Fruit fly (Drosophila melanogaster) whole organism, embryonic: ENCODE data around the gene CG7275.

Experiments
- ATbp ChIP-seq: fragments of 200-800 bp; sonication (Bioruptor generic); optimal IDR thresholded peaks from 2 replicates; lab custom pipeline; 2017; ENCODE audit warnings: missing biosample characterization, mild to moderate bottlenecking, missing genetic modification characterization, missing genetic modification reagents
- BEAF-32 ChIP-seq: fragments of 200-800 bp; sonication (Bioruptor generic); optimal IDR thresholded peaks from 3 replicates; lab custom pipeline; 2017; ENCODE audit warnings: missing biosample characterization, missing genetic modification characterization, mild to moderate bottlenecking, moderate library complexity, missing genetic modification reagents
- C15 ChIP-seq: fragments of 200-800 bp; sonication (Bioruptor generic); IDR thresholded peaks from 3 replicates; pipeline ENCODE4 v1.3.6; 2022; ENCODE audit warnings: missing biosample characterization, missing genetic modification characterization
- CG10321 ChIP-seq: fragments of 200-800 bp; sonication (Bioruptor generic); IDR thresholded peaks from 2 replicates; pipeline ENCODE4 v1.3.6; 2022; ENCODE audit warnings: missing biosample characterization, missing genetic modification characterization
- CG10959 ChIP-seq: fragments of 200-800 bp; sonication (Bioruptor generic); IDR thresholded peaks from 2 replicates; pipeline ENCODE4 v1.3.6; 2022; ENCODE audit warnings: missing biosample characterization, missing genetic modification characterization
- CG17359 ChIP-seq: fragments of 200-800 bp; sonication (Bioruptor generic); optimal IDR thresholded peaks from 3 replicates; lab custom pipeline; 2018; ENCODE audit warnings: missing biosample characterization, mild to moderate bottlenecking, missing genetic modification characterization, moderate library complexity
- CG18599 ChIP-seq: fragments of 200-800 bp; sonication (Bioruptor generic); optimal IDR thresholded peaks from 3 replicates; lab custom pipeline; 2017; ENCODE audit warnings: missing biosample characterization, missing genetic modification characterization, mild to moderate bottlenecking, moderate library complexity, missing genetic modification reagents
- CG2120 ChIP-seq: fragments of 200-800 bp; sonication (Bioruptor generic); optimal IDR thresholded peaks from 3 replicates; lab custom pipeline; 2016; ENCODE audit warnings: missing biosample characterization, missing genetic modification characterization
- CG2199 ChIP-seq: fragments of 200-800 bp; sonication (Bioruptor generic); IDR thresholded peaks from 3 replicates; pipeline ENCODE4 v1.3.6; 2022; ENCODE audit warnings: missing biosample characterization, missing genetic modification characterization
- CG2678 ChIP-seq: fragments of 200-800 bp; sonication (Bioruptor generic); optimal IDR thresholded peaks from 3 replicates; lab custom pipeline; 2019; ENCODE audit warnings: missing biosample characterization, mild to moderate bottlenecking, missing genetic modification characterization, moderate library complexity
- CG3281 ChIP-seq: fragments of 200-800 bp; sonication (Bioruptor generic); optimal IDR thresholded peaks from 3 replicates; lab custom pipeline; 2017; ENCODE audit warnings: missing biosample characterization, mild to moderate bottlenecking, missing genetic modification characterization
- CG34422 ChIP-seq: fragments of 200-800 bp; sonication (Bioruptor generic); IDR thresholded peaks from 3 replicates; pipeline ENCODE4 v1.3.6; 2022; ENCODE audit warnings: missing biosample characterization, missing genetic modification characterization
- CG4424 ChIP-seq: fragments of 200-800 bp; sonication (Bioruptor generic); optimal IDR thresholded peaks from 3 replicates; lab custom pipeline; 2016; ENCODE audit warnings: missing biosample characterization, missing genetic modification characterization
- CG4617 ChIP-seq: fragments of 200-800 bp; sonication (Bioruptor generic); optimal IDR thresholded peaks from 3 replicates; lab custom pipeline; 2016; ENCODE audit warnings: missing biosample characterization, missing genetic modification characterization, borderline replicate concordance
- CG4730 ChIP-seq: fragments of 200-800 bp; sonication (Bioruptor generic); IDR thresholded peaks from 2 replicates; pipeline ENCODE4 v1.3.6; 2022; ENCODE audit warnings: missing biosample characterization, missing genetic modification characterization
- CG6854 ChIP-seq: fragments of 200-800 bp; sonication (Bioruptor generic); optimal IDR thresholded peaks from 3 replicates; lab custom pipeline; 2017; ENCODE audit warnings: missing biosample characterization, mild to moderate bottlenecking, missing genetic modification characterization
- CG7271 ChIP-seq: fragments of 200-800 bp; sonication (Bioruptor generic); optimal IDR thresholded peaks from 2 replicates; lab custom pipeline; 2018; ENCODE audit warnings: missing biosample characterization, mild to moderate bottlenecking, missing genetic modification characterization, moderate library complexity
- CG8281 ChIP-seq: fragments of 200-800 bp; sonication (Bioruptor generic); optimal IDR thresholded peaks from 2 replicates; lab custom pipeline; 2018; ENCODE audit warnings: missing biosample characterization, mild to moderate bottlenecking, missing genetic modification characterization, moderate library complexity
- CG8359 ChIP-seq: fragments of 200-800 bp; sonication (Bioruptor generic); optimal IDR thresholded peaks from 2 replicates; lab custom pipeline; 2017; ENCODE audit warnings: missing biosample characterization, mild to moderate bottlenecking, missing genetic modification characterization, borderline replicate concordance
- CG9437 ChIP-seq: fragments of 200-800 bp; sonication (Bioruptor generic); optimal IDR thresholded peaks from 2 replicates; lab custom pipeline; 2018; ENCODE audit warnings: missing biosample characterization, mild to moderate bottlenecking, missing genetic modification characterization
- CG9932 ChIP-seq: fragments of 200-800 bp; sonication (Bioruptor generic); IDR thresholded peaks from 2 replicates; pipeline ENCODE4 v1.3.6; 2022; ENCODE audit warnings: missing biosample characterization, missing genetic modification characterization
- CHES-1-like ChIP-seq: fragments of 200-800 bp; sonication (Bioruptor generic); optimal IDR thresholded peaks from 2 replicates; lab custom pipeline; 2016; ENCODE audit warnings: missing biosample characterization, missing genetic modification characterization
- CTCF ChIP-seq: fragments of 200-800 bp; sonication (Bioruptor generic); optimal IDR thresholded peaks from 2 replicates; lab custom pipeline; 2017; ENCODE audit warnings: missing biosample characterization, mild to moderate bottlenecking, missing genetic modification characterization, moderate library complexity
- Camta ChIP-seq: fragments of 200-800 bp; sonication (Bioruptor generic); optimal IDR thresholded peaks from 2 replicates; lab custom pipeline; 2016; ENCODE audit warnings: missing biosample characterization, missing genetic modification characterization
- E2f1 ChIP-seq: fragments of 200-800 bp; sonication (Bioruptor generic); IDR thresholded peaks from 2 replicates; pipeline ENCODE4 v1.3.6; 2022; ENCODE audit warnings: missing biosample characterization, missing genetic modification characterization
- HLH3B ChIP-seq: fragments of 200-800 bp; sonication (Bioruptor generic); IDR thresholded peaks from 2 replicates; pipeline ENCODE4 v1.3.6; 2022; ENCODE audit warnings: missing biosample characterization, missing genetic modification characterization
- Hr3 ChIP-seq: fragments of 200-800 bp; sonication (Bioruptor generic); optimal IDR thresholded peaks from 3 replicates; lab custom pipeline; 2016; ENCODE audit warnings: missing biosample characterization, missing genetic modification characterization
- Kr ChIP-seq: fragments of 200-800 bp; sonication (Bioruptor generic); optimal IDR thresholded peaks from 2 replicates; lab custom pipeline; 2017; ENCODE audit warnings: missing biosample characterization, mild to moderate bottlenecking, missing genetic modification characterization
- Ssrp ChIP-seq: fragments of 200-800 bp; sonication (Bioruptor generic); optimal IDR thresholded peaks from 2 replicates; lab custom pipeline; 2018; ENCODE audit warnings: missing biosample characterization, mild to moderate bottlenecking, missing genetic modification characterization, moderate library complexity
- TFAM ChIP-seq: fragments of 200-800 bp; sonication (Bioruptor generic); optimal IDR thresholded peaks from 2 replicates; lab custom pipeline; 2017; ENCODE audit warnings: missing biosample characterization, missing genetic modification characterization, inconsistent platforms
- Trl ChIP-seq, 3 experiments: fragments of >200 bp in 2 of 3; fragments of 200-800 bp in 1 of 3; sonication (Bioruptor generic) in 1 of 3; optimal IDR thresholded peaks; 2 replicates in 1 of 3; 3 replicates in 2 of 3; lab custom pipeline; 2016 to 2017; ENCODE audit warnings: missing biosample characterization in 1 of 3, missing genetic modification characterization in 1 of 3
- bowl ChIP-seq: fragments of 200-800 bp; sonication (Bioruptor generic); IDR thresholded peaks from 2 replicates; pipeline ENCODE4 v1.3.6; 2022; ENCODE audit warnings: missing biosample characterization, missing genetic modification characterization
- dmrt11E ChIP-seq: fragments of 200-800 bp; sonication (Bioruptor generic); optimal IDR thresholded peaks from 3 replicates; lab custom pipeline; 2018; ENCODE audit warnings: missing biosample characterization, mild to moderate bottlenecking, missing genetic modification characterization, moderate library complexity
- fd102C ChIP-seq: fragments of 200-800 bp; sonication (Bioruptor generic); optimal IDR thresholded peaks from 2 replicates; lab custom pipeline; 2018; ENCODE audit warnings: missing biosample characterization, mild to moderate bottlenecking, missing genetic modification characterization, moderate library complexity
- fd3F ChIP-seq: fragments of 200-800 bp; sonication (Bioruptor generic); optimal IDR thresholded peaks from 2 replicates; lab custom pipeline; 2018; ENCODE audit warnings: missing biosample characterization, mild to moderate bottlenecking, missing genetic modification characterization, moderate library complexity
- gt ChIP-seq: fragments of 200-800 bp; sonication (Bioruptor generic); IDR thresholded peaks from 2 replicates; pipeline ENCODE4 v1.3.6; 2022; ENCODE audit warnings: missing biosample characterization, missing genetic modification characterization
- hth ChIP-seq: fragments of >200 bp; optimal IDR thresholded peaks from 2 replicates; lab custom pipeline; 2017; ENCODE audit warnings: inconsistent platforms
- inv ChIP-seq: fragments of 200-800 bp; sonication (Bioruptor generic); IDR thresholded peaks from 2 replicates; pipeline ENCODE4 v1.3.6; 2022; ENCODE audit warnings: missing biosample characterization, missing genetic modification characterization; ENCODE audit not compliant: partially characterized antibody
- jumu ChIP-seq: fragments of 200-800 bp; sonication (Bioruptor generic); optimal IDR thresholded peaks from 3 replicates; lab custom pipeline; 2016; ENCODE audit warnings: missing biosample characterization, missing genetic modification characterization
- kay ChIP-seq: fragments of 200-800 bp; sonication (Bioruptor generic); optimal IDR thresholded peaks from 2 replicates; lab custom pipeline; 2016; ENCODE audit warnings: missing biosample characterization, missing genetic modification characterization
- mld ChIP-seq: fragments of 200-800 bp; sonication (Bioruptor generic); IDR thresholded peaks from 3 replicates; pipeline ENCODE4 v1.3.6; 2022; ENCODE audit warnings: missing biosample characterization, missing genetic modification characterization; ENCODE audit not compliant: partially characterized antibody
- nau ChIP-seq: fragments of 200-800 bp; sonication (Bioruptor generic); optimal IDR thresholded peaks from 3 replicates; lab custom pipeline; 2017; ENCODE audit warnings: missing biosample characterization, mild to moderate bottlenecking, missing genetic modification characterization, missing genetic modification reagents
- oc ChIP-seq: fragments of 200-800 bp; sonication (Bioruptor generic); optimal IDR thresholded peaks from 2 replicates; lab custom pipeline; 2018; ENCODE audit warnings: missing biosample characterization, mild to moderate bottlenecking, missing genetic modification characterization, moderate library complexity
- pfk ChIP-seq: fragments of 200-800 bp; sonication (Bioruptor generic); optimal IDR thresholded peaks from 2 replicates; lab custom pipeline; 2018; ENCODE audit warnings: missing biosample characterization, mild to moderate bottlenecking, missing genetic modification characterization, moderate library complexity
- sd ChIP-seq: fragments of 200-800 bp; sonication (Bioruptor generic); optimal IDR thresholded peaks from 3 replicates; lab custom pipeline; 2018; ENCODE audit warnings: missing biosample characterization, mild to moderate bottlenecking, missing genetic modification characterization, moderate library complexity
- sqz ChIP-seq: fragments of 200-800 bp; sonication (Bioruptor generic); optimal IDR thresholded peaks from 3 replicates; lab custom pipeline; 2018; ENCODE audit warnings: missing biosample characterization, mild to moderate bottlenecking, missing genetic modification characterization
- sr ChIP-seq: fragments of 200-800 bp; sonication (Bioruptor generic); IDR thresholded peaks from 3 replicates; pipeline ENCODE4 v1.3.6; 2022; ENCODE audit warnings: missing biosample characterization, missing genetic modification characterization
- tap ChIP-seq: fragments of 200-800 bp; optimal IDR thresholded peaks from 3 replicates; lab custom pipeline; 2019; ENCODE audit warnings: missing biosample characterization, mild to moderate bottlenecking, missing genetic modification characterization, moderate library complexity
- vfl ChIP-seq: fragments of 200-800 bp; sonication (Bioruptor generic); optimal IDR thresholded peaks from 2 replicates; lab custom pipeline; 2016; ENCODE audit warnings: missing biosample characterization, missing genetic modification characterization
- vvl ChIP-seq: fragments of 200-800 bp; sonication (Bioruptor generic); IDR thresholded peaks from 2 replicates; pipeline ENCODE4 v1.3.6; 2022; ENCODE audit warnings: missing biosample characterization, missing genetic modification characterization

The CG7275 gene

DNA sequence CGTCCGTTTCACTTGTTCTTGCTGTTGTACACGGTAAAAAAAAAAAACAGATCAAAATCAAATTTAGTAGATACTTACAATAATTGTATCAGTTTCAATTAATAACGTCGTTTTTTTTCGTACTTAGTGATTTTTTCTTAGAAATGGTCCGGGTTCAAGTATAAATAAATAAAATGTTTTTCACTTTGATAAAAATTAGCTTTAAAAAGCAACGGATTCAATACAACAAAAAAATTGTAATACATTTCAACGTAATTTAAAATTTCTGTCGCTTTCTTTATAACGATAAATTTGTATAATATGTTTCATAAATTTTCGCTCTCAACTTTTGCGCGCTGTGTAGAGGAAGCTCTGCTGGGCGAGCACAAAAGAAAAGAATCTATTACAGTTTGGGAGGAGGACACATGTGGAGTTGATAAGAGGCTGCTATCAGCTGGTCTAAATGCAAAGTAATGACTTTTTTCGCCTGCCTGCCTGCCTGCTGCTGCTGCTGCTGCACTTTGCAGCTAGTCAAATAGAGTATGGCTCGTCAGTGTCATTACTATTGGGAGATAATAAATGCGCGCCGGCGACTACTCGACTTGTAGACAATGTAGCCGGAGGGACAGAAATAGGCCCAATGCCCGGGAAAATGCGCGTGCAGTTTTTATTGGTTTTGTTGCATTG, 39.3 kb downstream of the CG7275 start (continued):
- TF ChIP-seq tap (tag; lab: Kevin White, UChicago), result peak; percentile 33
- peak; percentile 76 for TF ChIP-seq Ssrp (tag; lab: Kevin White, UChicago)
- peak; percentile 54 for TF ChIP-seq ATbp
- TF ChIP-seq CG8281 (tag; lab: Kevin White, UChicago), result peak; percentile 49
- peak; percentile 35 for TF ChIP-seq Camta (GFP tag; lab: Kevin White, UChicago)
- TF ChIP-seq BEAF-32 (GFP tag; lab: Kevin White, UChicago), result no peak
- TF ChIP-seq CG2199 (GFP tag; lab: Robert Waterston, UW), result peak; percentile 55; the same call in 1 of the 3 replicates
- no peak for TF ChIP-seq CG4730 (GFP tag; lab: Robert Waterston, UW)
- TF ChIP-seq CG8359 (GFP tag; lab: Kevin White, UChicago), result peak; percentile 41
- no peak for TF ChIP-seq pfk (GFP tag; lab: Kevin White, UChicago)
- peak; percentile 79 for TF ChIP-seq dmrt11E (tag; lab: Kevin White, UChicago)
- TF ChIP-seq CG2120, result peak; percentile 74
- peak; percentile 66 for TF ChIP-seq Hr3 (GFP tag; lab: Kevin White, UChicago)
- TF ChIP-seq jumu (GFP tag; lab: Kevin White, UChicago), result peak; percentile 1
- TF ChIP-seq CG9437 (GFP tag; lab: Kevin White, UChicago), result peak; percentile 70
- no peak for TF ChIP-seq gt (GFP tag; lab: Robert Waterston, UW)
- TF ChIP-seq fd3F (GFP tag; lab: Kevin White, UChicago), result peak; percentile 7
- no peak for TF ChIP-seq bowl (GFP tag; lab: Robert Waterston, UW)
- TF ChIP-seq CG6854, result peak; percentile 54
- TF ChIP-seq CG3281 (GFP tag; lab: Kevin White, UChicago), result peak; percentile 70
- TF ChIP-seq hth (lab: Kevin White, UChicago), result no peak
- peak; percentile 35 for TF ChIP-seq vvl (GFP tag; lab: Robert Waterston, UW)
- TF ChIP-seq TFAM (GFP tag; lab: Kevin White, UChicago), result no peak
- peak; percentile 4 for TF ChIP-seq sd (tag; lab: Kevin White, UChicago)
- TF ChIP-seq Kr (GFP tag; lab: Kevin White, UChicago), result no peak
- no peak for TF ChIP-seq CG34422 (GFP tag; lab: Robert Waterston, UW)
- no peak for TF ChIP-seq sr (GFP tag; lab: Robert Waterston, UW)
- TF ChIP-seq CG10959 (GFP tag; lab: Robert Waterston, UW), result no peak
- TF ChIP-seq kay (GFP tag; lab: Kevin White, UChicago), result no peak
- TF ChIP-seq inv (GFP tag; lab: Robert Waterston, UW), result no peak
- no peak for TF ChIP-seq mld (GFP tag; lab: Robert Waterston, UW)
- TF ChIP-seq CG17359 (tag; lab: Kevin White, UChicago), result peak; percentile 62
- TF ChIP-seq CG4617 (GFP tag; lab: Kevin White, UChicago), result no peak
- TF ChIP-seq fd102C (GFP tag; lab: Kevin White, UChicago), result no peak
- TF ChIP-seq CG9932 (GFP tag; lab: Robert Waterston, UW), result no peak
- TF ChIP-seq Trl (optimal IDR thresholded peaks at IDR 0.05; lab: Kevin White, UChicago), result no peak
- peak; percentile 52 for TF ChIP-seq Trl (GFP tag; optimal IDR thresholded peaks at IDR 0.05; lab: Kevin White, UChicago)
- peak; percentile 32 for TF ChIP-seq sqz (GFP tag; lab: Kevin White, UChicago)
- no peak; the same call in 1 of the 2 replicates for TF ChIP-seq E2f1
- TF ChIP-seq CTCF (GFP tag; lab: Kevin White, UChicago), result peak; percentile 15
- TF ChIP-seq CG2678 (tag; lab: Kevin White, UChicago), result peak; percentile 87
- TF ChIP-seq CG7271 (tag; lab: Kevin White, UChicago), result no peak
- peak; percentile 58 for TF ChIP-seq CG18599
- no peak for TF ChIP-seq CG10321 (GFP tag; lab: Robert Waterston, UW)
- TF ChIP-seq HLH3B (GFP tag; lab: Robert Waterston, UW), result peak; percentile 23; the same call in 1 of the 2 replicates
- peak; percentile 77 for TF ChIP-seq CG4424 (GFP tag; lab: Kevin White, UChicago)
- peak; percentile 58 for TF ChIP-seq oc (tag; lab: Kevin White, UChicago)
- no peak for TF ChIP-seq vfl
- peak; percentile 64 for TF ChIP-seq nau
- TF ChIP-seq CHES-1-like (GFP tag; lab: Kevin White, UChicago), result peak; percentile 7
- TF ChIP-seq C15, result no peak
